Fruit fly (Drosophila melanogaster) whole organism: ENCODE measurements around the gene CG13272.

Experiments
- CG8478 ChIP-seq: fragments of >200 bp; optimal IDR thresholded peaks from 2 replicates; lab custom pipeline; 2018; ENCODE audit warnings: inconsistent platforms
- Dll ChIP-seq: fragments of >200 bp; optimal IDR thresholded peaks from 2 replicates; lab custom pipeline; 2017
- EcR ChIP-seq, 2 experiments: fragments of >200 bp; optimal IDR thresholded peaks; 2 replicates each; lab custom pipeline; 2017; ENCODE audit warnings: missing biosample characterization in 2 of 2, missing genetic modification characterization in 2 of 2, missing genetic modification reagents in 2 of 2
- pan ChIP-seq: fragments of >200 bp; optimal IDR thresholded peaks from 2 replicates; lab custom pipeline; 2017
- psq ChIP-seq: fragments of >200 bp; optimal IDR thresholded peaks from 2 replicates; lab custom pipeline; 2017
- usp ChIP-seq: fragments of >200 bp; optimal IDR thresholded peaks from 2 replicates; lab custom pipeline; 2017; ENCODE audit warnings: missing biosample characterization, missing genetic modification characterization, mixed read lengths

Gene CG13272

DNA sequence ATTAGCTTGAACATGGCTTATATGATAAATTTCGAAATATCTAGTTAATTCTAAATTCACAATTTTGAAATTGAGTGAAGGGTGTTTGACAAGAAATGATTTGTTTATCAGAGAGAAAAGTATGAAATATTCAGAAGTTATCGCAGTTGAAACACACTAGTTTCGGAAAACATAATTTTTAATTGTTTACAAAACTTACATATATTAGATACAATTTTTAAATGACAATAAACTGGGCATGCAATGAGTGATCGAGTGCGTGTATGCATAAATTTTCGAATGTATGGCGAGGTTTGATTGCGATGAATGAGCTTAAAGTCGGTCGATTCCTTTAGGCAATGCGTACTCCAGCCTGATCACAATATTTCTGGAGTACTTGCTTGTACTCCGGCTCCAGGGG lies 16.3 kb downstream of the CG13272 start, which contains the start of gene CG13280:
Gene CG13280 (minus strand): TSS at position 101 of the 400 bp plus-strand sequence.
- TF ChIP-seq pan (lab: Kevin White, UChicago), result no peak
- TF ChIP-seq EcR (GFP tag; optimal IDR thresholded peaks at IDR 0.05; lab: Kevin White, UChicago), result no peak

DNA sequence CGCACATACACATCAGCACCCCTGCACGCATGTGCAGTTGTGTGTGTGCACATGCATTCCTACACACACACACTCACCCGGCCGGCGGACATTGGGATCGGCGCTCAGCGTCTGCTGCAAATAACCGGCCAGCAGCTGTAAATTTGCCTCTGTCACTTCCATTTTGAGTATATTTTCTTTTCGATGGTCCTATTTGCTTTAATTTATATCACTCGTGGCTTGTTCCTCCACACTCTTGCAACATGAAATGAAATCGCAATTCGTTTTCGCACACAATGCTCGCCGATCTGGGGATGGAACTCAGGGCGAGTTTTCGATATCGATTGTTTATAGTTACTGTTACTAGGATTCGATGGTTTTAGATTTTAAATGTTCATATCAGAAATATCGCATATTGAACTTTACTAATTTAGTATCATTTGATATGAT lies 20.2 kb downstream of the CG13272 start, which contains the start of gene Cse1:
Gene Cse1 (minus strand): TSS at position 303 of the 429 bp plus-strand sequence.
- peak; percentile 3 for TF ChIP-seq CG8478 (lab: Kevin White, UChicago)
- no peak for TF ChIP-seq EcR (GFP tag; optimal IDR thresholded peaks at IDR 0.05; lab: Kevin White, UChicago)

DNA sequence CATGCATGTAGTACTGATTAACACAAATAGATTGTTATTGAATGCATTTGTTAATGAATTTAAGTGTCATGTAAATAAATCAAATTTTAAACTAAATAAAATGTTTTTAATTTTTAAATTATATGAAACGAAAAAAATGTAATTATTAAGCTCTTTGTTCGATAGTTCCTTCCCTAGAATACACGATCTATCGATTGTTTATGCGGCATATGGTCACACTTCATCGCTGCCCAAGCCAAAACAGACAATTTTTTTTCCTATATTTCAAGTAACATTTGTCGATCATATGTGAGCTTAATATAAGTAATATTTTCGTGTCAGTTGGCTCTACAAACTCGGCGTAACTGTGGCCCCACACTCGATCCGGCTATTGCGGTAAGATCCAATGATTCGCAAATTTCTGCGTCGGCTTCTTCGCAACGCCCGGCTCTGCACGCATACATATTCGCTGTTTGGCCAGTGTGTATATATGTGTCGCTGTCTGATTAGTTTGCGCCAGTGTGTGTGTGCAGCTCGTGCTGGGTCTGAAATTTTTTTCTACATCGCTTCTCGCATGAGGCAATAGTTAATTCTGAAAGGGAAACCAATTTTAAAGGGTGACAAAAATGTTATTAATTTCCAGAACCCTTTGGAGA lies 22.3 kb downstream of the CG13272 start, which contains the start of gene AspRS-m:
Gene AspRS-m (plus strand): TSS at position 207 of the 635 bp plus-strand sequence.
- TF ChIP-seq Dll (no peak), EcR (GFP tag; optimal IDR thresholded peaks at IDR 0.05; lab: Kevin White, UChicago) (no peak), CG8478 (lab: Kevin White, UChicago) (peak; percentile 31)

DNA sequence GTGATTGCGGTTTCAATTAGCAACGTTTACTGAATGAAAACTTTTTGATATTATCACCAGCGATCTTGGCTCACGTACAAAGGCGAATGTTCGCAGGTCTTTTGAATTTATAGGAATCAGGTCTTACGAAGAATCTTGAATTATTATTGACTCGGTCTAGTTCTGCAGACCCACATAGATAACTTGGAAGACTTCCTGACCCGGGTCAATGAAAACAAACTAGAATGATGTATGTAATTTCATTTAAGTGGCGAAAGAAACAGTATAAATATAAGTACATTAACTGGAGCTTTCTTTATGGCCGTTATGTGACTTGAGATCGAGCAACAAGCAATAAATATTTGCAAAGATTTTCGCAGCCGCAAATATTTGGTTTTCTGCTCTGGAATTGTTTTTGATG lies 29.7 kb downstream of the CG13272 start, which contains the start of gene CG13282:
Gene CG13282 (minus strand): TSS at position 101 of the 400 bp plus-strand sequence.
- no peak for TF ChIP-seq psq (lab: Kevin White, UChicago)
- no peak for TF ChIP-seq CG8478 (lab: Kevin White, UChicago)
- TF ChIP-seq EcR (GFP tag; optimal IDR thresholded peaks at IDR 0.05; lab: Kevin White, UChicago), result no peak
- no peak for TF ChIP-seq pan (lab: Kevin White, UChicago)

DNA sequence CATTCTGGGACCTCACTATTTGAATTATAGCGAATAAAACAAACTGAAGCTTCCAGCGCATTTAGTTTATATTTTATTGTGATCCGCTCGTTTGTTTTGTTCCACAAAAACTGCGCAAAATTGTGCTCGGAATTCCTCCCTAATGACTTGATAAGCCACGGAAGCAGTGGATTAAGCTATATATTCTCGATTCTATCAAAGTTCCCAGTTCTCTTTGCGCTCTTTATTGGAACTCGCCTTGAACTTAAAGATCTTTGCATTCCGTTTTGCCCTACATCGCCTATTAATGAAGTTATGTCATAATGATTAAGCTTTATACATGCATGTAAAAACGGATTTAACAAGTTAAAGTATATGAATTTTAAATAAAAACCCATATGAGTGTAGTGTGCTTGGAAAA lies 32.5 kb downstream of the CG13272 start, which contains the start of gene Nepl9:
Gene Nepl9 (minus strand): TSS at position 101 of the 400 bp plus-strand sequence.
- TF ChIP-seq EcR (GFP tag; optimal IDR thresholded peaks at IDR 0.05; lab: Kevin White, UChicago), result no peak
- TF ChIP-seq CG8478 (lab: Kevin White, UChicago), result no peak
- no peak for TF ChIP-seq pan (lab: Kevin White, UChicago)

DNA sequence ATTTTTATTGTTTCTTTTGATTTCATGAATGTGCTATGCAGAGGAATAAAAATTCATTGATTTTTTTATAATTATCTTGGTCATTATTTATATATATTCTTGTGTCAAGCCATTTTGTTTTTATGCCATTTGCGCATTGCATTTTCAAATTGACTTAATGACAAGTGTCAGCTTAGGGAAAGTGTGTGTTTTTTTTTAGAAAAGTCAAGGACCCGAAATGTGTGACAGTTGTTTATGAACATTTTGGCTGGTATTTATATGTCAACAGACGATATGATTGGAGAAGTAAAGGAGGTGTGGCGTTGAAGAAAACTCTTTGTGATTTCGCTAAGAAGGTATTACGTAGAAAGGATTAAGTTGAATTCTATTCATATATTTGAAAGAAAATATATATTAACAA lies 33.0 kb downstream of the CG13272 start, which contains the start of the genes SclA and SclB:
Gene SclA (plus strand): TSS at position 301 of the 400 bp plus-strand sequence.
Gene SclB (plus strand): TSS at position 301 of the 400 bp plus-strand sequence.
- TF ChIP-seq pan (lab: Kevin White, UChicago), result no peak
- TF ChIP-seq usp (GFP tag; lab: Kevin White, UChicago), result no peak
- no peak for TF ChIP-seq CG8478 (lab: Kevin White, UChicago)
- TF ChIP-seq EcR (GFP tag; optimal IDR thresholded peaks at IDR 0.05; lab: Kevin White, UChicago), result no peak
- no peak for TF ChIP-seq Dll
- no peak for TF ChIP-seq psq (lab: Kevin White, UChicago)

DNA sequence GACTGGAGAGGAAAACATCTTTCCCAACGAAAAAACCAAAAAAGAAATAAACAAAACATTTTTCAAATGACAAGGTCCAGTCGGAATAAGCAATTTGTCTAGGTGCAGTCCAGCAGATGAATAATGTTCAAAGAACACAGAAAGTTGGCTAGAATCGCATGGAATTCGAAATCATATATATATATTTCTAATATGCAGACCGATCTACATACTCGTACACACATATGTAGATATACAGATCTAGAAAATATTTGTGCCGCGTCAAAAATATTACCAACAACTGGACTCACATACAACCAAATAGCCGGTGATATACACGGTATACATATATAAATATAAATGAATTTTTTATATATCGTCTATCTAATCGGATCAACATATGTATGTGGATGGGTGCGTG lies 35.0 kb downstream of the CG13272 start:
- no peak for TF ChIP-seq psq (lab: Kevin White, UChicago)
- no peak for TF ChIP-seq usp (GFP tag; lab: Kevin White, UChicago)
- TF ChIP-seq EcR (GFP tag; optimal IDR thresholded peaks at IDR 0.05; lab: Kevin White, UChicago), result no peak
- TF ChIP-seq Dll, result no peak
- TF ChIP-seq CG8478 (lab: Kevin White, UChicago), result no peak
- TF ChIP-seq pan (lab: Kevin White, UChicago), result no peak

DNA sequence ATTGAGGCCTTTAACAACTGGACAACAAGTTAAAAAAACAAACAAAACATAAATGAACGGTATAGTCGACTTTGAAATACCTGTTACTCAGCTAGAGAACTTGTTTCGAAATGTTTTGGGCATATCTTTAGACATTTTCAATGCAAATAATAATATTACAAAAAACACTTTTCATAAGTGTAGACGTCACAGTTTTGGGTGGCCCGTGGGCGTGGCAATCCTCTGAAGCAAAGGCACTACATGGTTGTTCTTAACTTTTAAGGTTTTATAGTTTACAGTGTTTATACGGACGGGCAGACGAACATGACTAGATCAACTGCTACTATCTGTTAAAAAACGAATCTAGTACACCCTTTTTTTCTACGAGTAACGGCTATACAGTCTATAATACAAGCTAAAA lies 37.8 kb downstream of the CG13272 start:
- TF ChIP-seq pan (lab: Kevin White, UChicago), result peak; percentile 66
- TF ChIP-seq Dll, result no peak

DNA sequence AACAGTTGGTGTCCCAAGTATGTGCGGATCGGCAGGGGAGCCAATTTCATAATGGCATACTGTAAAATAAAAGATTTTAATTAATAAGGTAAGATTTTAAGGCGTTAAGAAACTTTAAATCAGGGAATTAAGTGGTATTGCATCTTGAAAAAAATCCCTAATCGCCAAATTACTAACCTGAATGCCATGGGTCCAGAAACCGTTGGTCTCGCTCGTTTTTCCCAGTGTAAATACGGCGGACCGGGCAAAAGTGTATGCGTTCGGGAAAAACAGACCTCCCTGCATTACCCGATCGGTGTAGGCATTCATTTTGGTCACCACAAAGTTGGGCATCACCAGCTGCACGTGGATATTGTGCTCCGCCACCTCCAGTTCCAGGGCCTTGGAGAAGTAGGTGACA lies 38.7 kb downstream of the CG13272 start:
- TF ChIP-seq psq (lab: Kevin White, UChicago) (no peak), usp (GFP tag; lab: Kevin White, UChicago) (no peak), pan (lab: Kevin White, UChicago) (no peak), CG8478 (lab: Kevin White, UChicago) (no peak), EcR (GFP tag; optimal IDR thresholded peaks at IDR 0.05; lab: Kevin White, UChicago) (no peak), Dll (no peak)

DNA sequence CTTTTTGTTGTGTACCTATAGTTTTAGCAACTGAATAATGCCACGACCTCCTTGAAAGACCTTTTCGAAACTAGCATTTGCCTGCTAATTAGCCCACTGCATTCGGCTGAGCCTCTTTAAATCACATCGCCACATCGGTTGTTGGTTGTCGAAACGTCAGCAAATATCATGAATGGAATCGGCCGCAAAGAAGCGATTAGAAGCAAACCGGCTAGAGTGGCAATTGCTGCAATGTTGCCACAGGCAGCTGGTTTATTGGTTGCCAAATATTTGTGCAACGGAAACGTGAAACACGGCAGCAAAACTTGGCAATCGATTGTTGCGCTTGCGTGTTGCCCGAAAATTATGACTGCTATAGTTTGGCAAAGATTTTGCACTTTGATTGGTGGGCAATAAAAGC lies 40.5 kb downstream of the CG13272 start:
- TF ChIP-seq EcR (GFP tag; optimal IDR thresholded peaks at IDR 0.05; lab: Kevin White, UChicago) (no peak), psq (lab: Kevin White, UChicago) (no peak), Dll (no peak), CG8478 (lab: Kevin White, UChicago) (no peak), usp (GFP tag; lab: Kevin White, UChicago) (no peak), pan (lab: Kevin White, UChicago) (no peak)

DNA sequence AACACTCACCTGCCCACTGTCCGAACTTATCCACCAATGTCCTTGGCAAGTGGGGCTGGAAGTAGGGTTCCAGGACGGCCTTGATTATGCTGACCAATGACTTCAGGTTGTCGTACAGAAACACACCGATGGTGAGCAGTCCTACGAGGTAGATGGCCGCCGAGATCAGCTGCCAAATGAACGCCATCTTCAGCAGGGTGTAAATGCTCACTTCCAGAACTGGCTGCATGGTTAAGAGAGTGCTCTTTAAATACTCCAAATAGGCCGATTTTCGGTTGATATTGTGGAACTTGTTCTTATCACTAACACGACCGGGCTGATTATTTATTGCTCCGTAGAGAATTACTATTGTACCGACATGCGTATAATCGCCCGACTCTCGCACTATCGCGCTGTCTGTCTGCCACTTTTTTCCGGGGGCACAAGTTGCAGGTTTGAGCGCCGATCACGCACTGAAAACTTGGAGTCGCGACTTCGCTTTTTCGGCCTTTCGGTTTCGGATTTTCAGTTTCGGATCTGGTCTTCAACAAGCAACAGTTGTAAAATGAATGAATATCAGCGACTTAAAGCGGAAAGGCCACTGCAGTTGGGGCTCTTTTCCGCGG lies 42.2 kb downstream of the CG13272 start:
- TF ChIP-seq Dll (no peak), CG8478 (lab: Kevin White, UChicago) (no peak), EcR (GFP tag; optimal IDR thresholded peaks at IDR 0.05; lab: Kevin White, UChicago) (no peak), pan (lab: Kevin White, UChicago) (no peak), psq (lab: Kevin White, UChicago) (no peak), usp (GFP tag; lab: Kevin White, UChicago) (no peak)

DNA sequence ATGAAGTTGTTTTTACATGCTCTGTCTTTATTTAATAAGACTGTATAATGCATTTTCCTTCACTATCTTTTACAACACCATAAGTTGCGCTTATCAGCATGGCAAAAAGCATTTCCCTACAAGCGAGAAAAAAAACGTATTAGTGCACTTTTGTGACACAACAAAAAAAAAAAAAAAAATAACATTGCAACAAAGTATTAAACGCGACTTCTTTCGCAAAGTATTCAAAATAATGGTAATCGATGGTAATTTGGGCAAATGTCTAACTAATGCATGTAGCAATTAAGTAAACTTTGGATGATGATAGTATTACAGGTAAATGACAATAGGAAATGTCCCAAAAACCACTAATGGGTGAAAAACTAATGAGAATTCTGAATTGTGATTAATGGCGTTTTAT lies 43.3 kb downstream of the CG13272 start:
- TF ChIP-seq pan (lab: Kevin White, UChicago), result no peak
- TF ChIP-seq Dll, result no peak
- TF ChIP-seq EcR (GFP tag; optimal IDR thresholded peaks at IDR 0.05; lab: Kevin White, UChicago), result no peak
- TF ChIP-seq CG8478 (lab: Kevin White, UChicago), result no peak
- TF ChIP-seq usp (GFP tag; lab: Kevin White, UChicago), result no peak
- TF ChIP-seq psq (lab: Kevin White, UChicago), result no peak
